Fruit fly (Drosophila melanogaster): ENCODE results near the gene per.
A peak's percentile ranks its signal among the peaks of the same experiment; 100 is the strongest.

dm6 chrX:2647472-2647883, 37.9 kb upstream of the per start:
- no peak for TF ChIP-seq Bgb (GFP tag; IDR thresholded peaks at IDR 0.05; ENCODE audit: partially characterized antibody)
- no peak for TF ChIP-seq luna (GFP tag; optimal IDR thresholded peaks at IDR 0.05)
- TF ChIP-seq HLH3B (GFP tag; IDR thresholded peaks at IDR 0.05) = peak; percentile 49
- TF ChIP-seq CG4282 (GFP tag; optimal IDR thresholded peaks at IDR 0.05) = no peak
- TF ChIP-seq CkIIα-i1 (GFP tag; IDR thresholded peaks at IDR 0.05) = no peak
- no peak for TF ChIP-seq CG12071 (GFP tag; optimal IDR thresholded peaks at IDR 0.05)
- TF ChIP-seq CG11696 (GFP tag; IDR thresholded peaks at IDR 0.05) = no peak
- TF ChIP-seq CG1024 (GFP tag; IDR thresholded peaks at IDR 0.05) = no peak

All from whole organism, embryonic.